Worm (Caenorhabditis elegans): ENCODE measurements around the gene pis-1.
"Not testable (repeated sequence)": the region's sequence is repeated elsewhere in the genome, so short reads cannot be mapped to it uniquely, and the experiment has no call there.

The pis-1 gene

ce11 chrIV:9837349-9837748 is 41.0 kb upstream of the pis-1 start, which contains the start of gene msp-10:
Gene msp-10 (plus strand): TSS chrIV:9837649.
- TF ChIP-seq ref-2 (tag; optimal IDR thresholded peaks at IDR 0.05); ceh-45 (GFP tag; IDR thresholded peaks at IDR 0.05); ahr-1 (tag; optimal IDR thresholded peaks at IDR 0.05): not testable (repeated sequence)

- TF ChIP-seq elt-4 (tag; optimal IDR thresholded peaks at IDR 0.05) (no peak), ceh-34 (tag; optimal IDR thresholded peaks at IDR 0.05) (no peak), sox-2 (GFP tag; IDR thresholded peaks at IDR 0.05) (no peak), elt-2 (tag; optimal IDR thresholded peaks at IDR 0.05) (no peak), ceh-9 (tag; optimal IDR thresholded peaks at IDR 0.05) (no peak), K09A11.1 (tag; optimal IDR thresholded peaks at IDR 0.05; ENCODE audit: insufficient read depth) (no peak), pag-3 (tag; optimal IDR thresholded peaks at IDR 0.05; ENCODE audit: borderline replicate concordance) (no peak), ceh-2 (tag; optimal IDR thresholded peaks at IDR 0.05) (no peak), dve-1 (tag; optimal IDR thresholded peaks at IDR 0.05) (no peak)
Observed at ce11 chrIV:9836317-9836716, 39.9 kb upstream of the pis-1 start, which contains the start of gene msp-81. Gene msp-81 (minus strand): TSS chrIV:9836417.

ce11 chrIV:9833337-9833736 is 36.9 kb upstream of the pis-1 start:
- no peak for TF ChIP-seq nhr-232 (tag; optimal IDR thresholded peaks at IDR 0.05)

ce11 chrIV:9832586-9832985 is 36.2 kb upstream of the pis-1 start, which contains the start of gene kin-21:
Gene kin-21 (plus strand): TSS chrIV:9832886.
- no peak for TF ChIP-seq pha-2 (tag; optimal IDR thresholded peaks at IDR 0.05)
- TF ChIP-seq mec-3 (tag; optimal IDR thresholded peaks at IDR 0.05; ENCODE audit: borderline replicate concordance): no peak
- TF ChIP-seq C08G9.2 (tag; optimal IDR thresholded peaks at IDR 0.05): no peak
- no peak for TF ChIP-seq lin-11 (tag; optimal IDR thresholded peaks at IDR 0.05)
- TF ChIP-seq nfya-1 (tag; optimal IDR thresholded peaks at IDR 0.05): no peak
- TF ChIP-seq ets-4 (tag; optimal IDR thresholded peaks at IDR 0.05): no peak
- no peak for TF ChIP-seq Y22D7AL.16 (tag; optimal IDR thresholded peaks at IDR 0.05)
- TF ChIP-seq fkh-10 (GFP tag; optimal IDR thresholded peaks at IDR 0.05): no peak
- no peak for TF ChIP-seq ama-1 (optimal IDR thresholded peaks at IDR 0.05)
- no peak for TF ChIP-seq unc-55 (GFP tag; optimal IDR thresholded peaks at IDR 0.05)

ce11 chrIV:9825196-9825744 is 28.9 kb upstream of the pis-1 start, which contains the start of gene mtr-4:
Gene mtr-4 (plus strand): TSS chrIV:9825694.
- TF ChIP-seq fkh-6 (tag; optimal IDR thresholded peaks at IDR 0.05): no peak
- TF ChIP-seq ets-4 (tag; optimal IDR thresholded peaks at IDR 0.05): no peak
- TF ChIP-seq ref-2 (tag; optimal IDR thresholded peaks at IDR 0.05): no peak
- no peak for TF ChIP-seq K09A11.1 (tag; optimal IDR thresholded peaks at IDR 0.05; ENCODE audit: insufficient read depth)
- TF ChIP-seq ceh-22 (tag; optimal IDR thresholded peaks at IDR 0.05): no peak
- TF ChIP-seq pax-1 (tag; optimal IDR thresholded peaks at IDR 0.05): no peak
- no peak for TF ChIP-seq gmeb-2 (tag; optimal IDR thresholded peaks at IDR 0.05)
- TF ChIP-seq madf-2 (tag; optimal IDR thresholded peaks at IDR 0.05): no peak
- no peak for TF ChIP-seq K02D7.2 (tag; optimal IDR thresholded peaks at IDR 0.05)
- TF ChIP-seq fkh-10 (GFP tag; optimal IDR thresholded peaks at IDR 0.05): no peak
- TF ChIP-seq dve-1 (tag; optimal IDR thresholded peaks at IDR 0.05): no peak
- TF ChIP-seq che-1 (tag; optimal IDR thresholded peaks at IDR 0.05): no peak
- TF ChIP-seq pros-1 (tag; optimal IDR thresholded peaks at IDR 0.05): no peak
- TF ChIP-seq dmd-4 (tag; optimal IDR thresholded peaks at IDR 0.05; ENCODE audit: borderline replicate concordance): no peak
- TF ChIP-seq pha-4 (tag; optimal IDR thresholded peaks at IDR 0.05): no peak
- TF ChIP-seq hlh-15 (tag; optimal IDR thresholded peaks at IDR 0.05): no peak
